Fruit fly (Drosophila melanogaster): ENCODE results near the gene c11.1.

DNA sequence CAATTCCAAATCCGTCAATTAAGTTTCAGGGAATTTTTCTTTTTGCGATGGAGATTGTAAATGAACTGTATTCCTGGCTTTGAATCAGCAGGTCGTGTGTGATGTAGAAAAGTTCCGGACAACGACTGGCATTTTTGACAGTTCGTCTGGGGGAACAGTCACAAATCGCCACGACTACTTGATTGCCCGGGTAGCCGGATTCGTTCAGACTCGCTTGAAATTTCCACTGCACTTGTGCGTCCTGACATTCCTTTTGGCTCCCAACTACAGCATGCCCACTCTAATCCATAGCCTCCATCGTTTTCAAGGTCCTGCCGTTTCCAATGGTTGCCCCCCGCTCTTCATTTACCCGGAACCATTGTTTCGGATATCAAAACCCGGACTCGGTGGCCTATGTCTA, 13.1 kb downstream of the c11.1 start, which contains the start of gene CG17440:
- no peak for TF ChIP-seq CG31441 (GFP tag; IDR thresholded peaks at IDR 0.05)
- TF ChIP-seq CG17912 (GFP tag; optimal IDR thresholded peaks at IDR 0.05) = no peak
- TF ChIP-seq gsb (GFP tag; IDR thresholded peaks at IDR 0.05) = no peak
- TF ChIP-seq CG34224 (GFP tag; IDR thresholded peaks at IDR 0.05; ENCODE audit: partially characterized antibody) = no peak
- no peak for TF ChIP-seq CG14710 (tag; optimal IDR thresholded peaks at IDR 0.05)
- TF ChIP-seq tup (GFP tag; optimal IDR thresholded peaks at IDR 0.05) = no peak

Measured in whole organism, embryonic.